Worm (Caenorhabditis elegans) whole organism, L2 larva: Measurements from ENCODE around the gene B0250.8.
A peak's percentile ranks its signal among the peaks of the same experiment; 100 is the strongest.

Experiments used
- C34F6.9 ChIP-seq: fragments of 150-350 bp; optimal IDR thresholded peaks from 2 replicates; lab custom pipeline; 2014; ENCODE audit warnings: missing biosample characterization, missing genetic modification characterization
- F13H6.1 ChIP-seq: sonication (generic microtip); optimal IDR thresholded peaks from 2 replicates; lab custom pipeline; 2016; ENCODE audit warnings: missing genetic modification characterization, missing compliant biosample characterization
- ZK546.5 ChIP-seq: sonication (generic microtip); optimal IDR thresholded peaks from 2 replicates; lab custom pipeline; 2017; ENCODE audit warnings: missing biosample characterization, missing genetic modification characterization
- alr-1 ChIP-seq: fragments of 150-350 bp; optimal IDR thresholded peaks from 2 replicates; lab custom pipeline; 2014; ENCODE audit warnings: missing biosample characterization, missing genetic modification characterization
- aly-2 ChIP-seq: fragments of 150-350 bp; optimal IDR thresholded peaks from 2 replicates; lab custom pipeline; 2014; ENCODE audit warnings: missing biosample characterization, missing genetic modification characterization
- ceh-16 ChIP-seq: fragments of 150-350 bp; optimal IDR thresholded peaks from 2 replicates; lab custom pipeline; 2014; ENCODE audit warnings: missing biosample characterization, missing genetic modification characterization
- ceh-82 ChIP-seq: fragments of 150-350 bp; optimal IDR thresholded peaks from 2 replicates; lab custom pipeline; 2014; ENCODE audit warnings: missing biosample characterization, missing genetic modification characterization
- crh-2 ChIP-seq: sonication (generic microtip); optimal IDR thresholded peaks from 2 replicates; lab custom pipeline; 2017; ENCODE audit warnings: missing biosample characterization, missing genetic modification characterization
- egl-27 ChIP-seq: sonication (generic microtip); optimal IDR thresholded peaks from 3 replicates; lab custom pipeline; 2017; ENCODE audit warnings: missing biosample characterization, missing genetic modification reagents, missing genetic modification characterization
- elt-1 ChIP-seq: fragments of 150-350 bp; optimal IDR thresholded peaks from 2 replicates; lab custom pipeline; 2014; ENCODE audit warnings: missing biosample characterization, missing genetic modification characterization
- fos-1 ChIP-seq: fragments of 150-350 bp; optimal IDR thresholded peaks from 2 replicates; lab custom pipeline; 2014; ENCODE audit warnings: missing biosample characterization, missing genetic modification characterization
- lsy-2 ChIP-seq, 2 experiments: fragments of 150-350 bp in 1 of 2; sonication (generic microtip) in 1 of 2; optimal IDR thresholded peaks; 2 replicates each; lab custom pipeline; 2014 to 2017; ENCODE audit warnings: missing biosample characterization in 2 of 2, missing genetic modification characterization in 2 of 2
- mbf-1 ChIP-seq: sonication (generic microtip); optimal IDR thresholded peaks from 2 replicates; lab custom pipeline; 2017; ENCODE audit warnings: missing biosample characterization, missing genetic modification characterization
- nhr-11 ChIP-seq: fragments of 150-350 bp; optimal IDR thresholded peaks from 2 replicates; lab custom pipeline; 2014; ENCODE audit warnings: missing biosample characterization, missing genetic modification characterization
- nhr-12 ChIP-seq: fragments of 150-350 bp; optimal IDR thresholded peaks from 2 replicates; lab custom pipeline; 2014; ENCODE audit warnings: missing biosample characterization, missing genetic modification characterization
- nhr-129 ChIP-seq: fragments of 150-350 bp; optimal IDR thresholded peaks from 2 replicates; lab custom pipeline; 2014; ENCODE audit warnings: missing biosample characterization, missing genetic modification characterization
- nhr-21 ChIP-seq: fragments of 150-350 bp; optimal IDR thresholded peaks from 2 replicates; lab custom pipeline; 2014; ENCODE audit warnings: missing biosample characterization, missing genetic modification characterization
- nhr-25 ChIP-seq: fragments of 150-350 bp; sonication (generic microtip); optimal IDR thresholded peaks from 3 replicates; lab custom pipeline; 2014; ENCODE audit warnings: missing biosample characterization, missing genetic modification characterization
- nhr-6 ChIP-seq: fragments of 150-350 bp; optimal IDR thresholded peaks from 2 replicates; lab custom pipeline; 2014; ENCODE audit warnings: missing biosample characterization, missing genetic modification characterization
- skn-1 ChIP-seq: sonication (generic microtip); optimal IDR thresholded peaks from 2 replicates; lab custom pipeline; 2017; ENCODE audit warnings: missing biosample characterization, missing genetic modification characterization
- sma-9 ChIP-seq, 2 experiments: fragments of 150-350 bp in 1 of 2; sonication (generic microtip) in 1 of 2; optimal IDR thresholded peaks; 2 replicates each; lab custom pipeline; 2014 to 2016; ENCODE audit warnings: missing genetic modification characterization in 2 of 2, mild to moderate bottlenecking in 1 of 2, missing biosample characterization in 1 of 2, missing compliant biosample characterization in 1 of 2, missing genetic modification reagents in 1 of 2, moderate library complexity in 1 of 2
- snpc-4 ChIP-seq: fragments of 150-350 bp; optimal IDR thresholded peaks from 2 replicates; lab custom pipeline; 2014; ENCODE audit warnings: missing biosample characterization, missing genetic modification characterization
- unc-62 ChIP-seq: fragments of 150-350 bp; optimal IDR thresholded peaks from 2 replicates; lab custom pipeline; 2014; ENCODE audit warnings: missing biosample characterization, missing genetic modification reagents, missing genetic modification characterization
- ztf-1 ChIP-seq: fragments of 200-800 bp; sonication (Bioruptor generic); conservative IDR thresholded peaks from 2 replicates; pipeline ENCODE4 v1.3.6; 2022; ENCODE audit warnings: missing genetic modification characterization, missing compliant biosample characterization
- ztf-11 ChIP-seq: sonication (generic microtip); optimal IDR thresholded peaks from 2 replicates; lab custom pipeline; 2017; ENCODE audit warnings: missing biosample characterization, missing genetic modification characterization
- ztf-4 ChIP-seq: fragments of 150-350 bp; optimal IDR thresholded peaks from 2 replicates; lab custom pipeline; 2014; ENCODE audit warnings: missing biosample characterization, missing genetic modification characterization

The B0250.8 gene

DNA sequence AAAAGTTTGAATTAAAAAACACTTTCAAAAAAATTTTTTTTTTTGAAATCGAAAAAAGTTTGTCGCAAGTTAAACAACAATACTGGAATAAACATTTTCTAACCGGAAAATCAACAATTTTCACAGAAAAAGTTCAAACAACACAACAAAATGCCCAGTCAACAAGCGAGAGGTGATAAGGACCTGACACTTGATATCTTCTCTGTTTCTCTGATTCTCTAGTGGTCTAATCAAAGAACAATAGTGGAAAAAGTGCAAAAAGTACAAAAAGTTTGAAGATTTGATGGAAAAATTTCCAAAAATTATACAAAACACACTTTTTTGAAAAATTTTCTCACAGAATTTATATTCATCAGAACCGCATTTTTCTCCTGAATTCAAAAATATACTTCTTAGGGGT is 46.9 kb downstream of the B0250.8 start:
- TF ChIP-seq crh-2 (tag; lab: Kevin White, UChicago), result no peak
- no peak for TF ChIP-seq C34F6.9 (tag; lab: Kevin White, UChicago)
- TF ChIP-seq ceh-82 (tag; lab: Kevin White, UChicago), result no peak
- TF ChIP-seq alr-1 (tag; lab: Kevin White, UChicago), result no peak
- TF ChIP-seq ZK546.5 (tag; lab: Kevin White, UChicago), result no peak
- no peak for TF ChIP-seq ztf-1
- TF ChIP-seq lsy-2 (tag; optimal IDR thresholded peaks at IDR 0.05; lab: Kevin White, UChicago), result peak in 1 of 2 experiments; percentile 15
- no peak for TF ChIP-seq nhr-129 (tag; lab: Kevin White, UChicago)
- no peak for TF ChIP-seq ztf-11 (tag; lab: Kevin White, UChicago)
- no peak for TF ChIP-seq nhr-11 (tag; lab: Kevin White, UChicago)
- TF ChIP-seq ztf-4 (tag; lab: Kevin White, UChicago), result no peak
- TF ChIP-seq snpc-4 (tag; lab: Kevin White, UChicago), result no peak
- peak; percentile 4 for TF ChIP-seq nhr-21
- peak; percentile 8 for TF ChIP-seq F13H6.1
- TF ChIP-seq mbf-1 (tag; lab: Kevin White, UChicago), result no peak
- TF ChIP-seq aly-2 (tag; lab: Kevin White, UChicago), result no peak
- no peak for TF ChIP-seq nhr-6 (tag; lab: Kevin White, UChicago)
- no peak for TF ChIP-seq egl-27
- no peak for TF ChIP-seq nhr-12 (tag; lab: Kevin White, UChicago)
- peak; percentile 71 for TF ChIP-seq fos-1 (tag; lab: Kevin White, UChicago)
- TF ChIP-seq sma-9 (GFP tag; optimal IDR thresholded peaks at IDR 0.05; lab: Kevin White, UChicago), result peak; percentile 82
- no peak for TF ChIP-seq sma-9 (tag; optimal IDR thresholded peaks at IDR 0.05; lab: Kevin White, UChicago)
- TF ChIP-seq skn-1 (tag; lab: Kevin White, UChicago), result no peak
- TF ChIP-seq, all 48 proteins: peak for 5

- TF ChIP-seq elt-1 (tag; lab: Kevin White, UChicago) (no peak), aly-2 (tag; lab: Kevin White, UChicago) (no peak), mbf-1 (tag; lab: Kevin White, UChicago) (no peak), sma-9 (GFP tag; optimal IDR thresholded peaks at IDR 0.05; lab: Kevin White, UChicago) (peak; percentile 70), sma-9 (tag; optimal IDR thresholded peaks at IDR 0.05; lab: Kevin White, UChicago) (no peak), ceh-16 (tag; lab: Kevin White, UChicago) (peak; percentile 36), nhr-11 (tag; lab: Kevin White, UChicago) (no peak), nhr-21 (no peak), ztf-1 (no peak), nhr-129 (tag; lab: Kevin White, UChicago) (no peak), unc-62 (no peak), ZK546.5 (tag; lab: Kevin White, UChicago) (no peak), F13H6.1 (no peak), nhr-25 (tag; lab: Kevin White, UChicago) (peak; percentile 81)
Observed at ce11 chrV:20422738-20423137, 47.5 kb downstream of the B0250.8 start.
